Worm (Caenorhabditis elegans) whole organism, L3 larva: ENCODE results near the gene C07D10.5.
A peak's percentile ranks its signal among the peaks of the same experiment; 100 is the strongest.

Experiments
- R02D3.7 ChIP-seq: fragments of 150-350 bp; optimal IDR thresholded peaks from 2 replicates; lab custom pipeline; 2014; ENCODE audit warnings: missing biosample characterization, missing genetic modification characterization
- ZK546.5 ChIP-seq: sonication (generic microtip); optimal IDR thresholded peaks from 2 replicates; lab custom pipeline; 2017; ENCODE audit warnings: missing biosample characterization, missing genetic modification characterization
- aly-2 ChIP-seq: fragments of 150-350 bp; optimal IDR thresholded peaks from 2 replicates; lab custom pipeline; 2014; ENCODE audit warnings: missing biosample characterization, missing genetic modification characterization
- ama-1 ChIP-seq: fragments of 150-350 bp; optimal IDR thresholded peaks from 2 replicates; lab custom pipeline; 2018
- ceh-28 ChIP-seq: fragments of 150-350 bp; optimal IDR thresholded peaks from 2 replicates; lab custom pipeline; 2014; ENCODE audit warnings: missing biosample characterization, missing genetic modification reagents, missing genetic modification characterization
- ceh-9 ChIP-seq: sonication (generic microtip); optimal IDR thresholded peaks from 2 replicates; lab custom pipeline; 2018; ENCODE audit warnings: missing biosample characterization, missing genetic modification characterization
- egl-27 ChIP-seq: sonication (generic microtip); optimal IDR thresholded peaks from 4 replicates; lab custom pipeline; 2017; ENCODE audit warnings: missing biosample characterization, missing genetic modification reagents, missing genetic modification characterization
- egl-5 ChIP-seq: fragments of 150-350 bp; optimal IDR thresholded peaks from 2 replicates; lab custom pipeline; 2017; ENCODE audit warnings: missing biosample characterization, missing genetic modification reagents, missing genetic modification characterization, inconsistent platforms
- elt-1 ChIP-seq: fragments of 150-350 bp; optimal IDR thresholded peaks from 2 replicates; lab custom pipeline; 2014; ENCODE audit warnings: missing biosample characterization, missing genetic modification characterization
- elt-2 ChIP-seq: sonication (generic microtip); optimal IDR thresholded peaks from 2 replicates; lab custom pipeline; 2016; ENCODE audit warnings: missing genetic modification reagents, mild to moderate bottlenecking, missing genetic modification characterization, missing compliant biosample characterization
- elt-3 ChIP-seq, 3 experiments: fragments of 150-350 bp in 1 of 3; sonication (generic microtip) in 2 of 3; optimal IDR thresholded peaks; 2 replicates in 2 of 3; 4 replicates in 1 of 3; lab custom pipeline; 2014 to 2017; ENCODE audit warnings: missing biosample characterization in 3 of 3, missing genetic modification characterization in 3 of 3
- fkh-10 ChIP-seq: sonication (generic microtip); optimal IDR thresholded peaks from 2 replicates; lab custom pipeline; 2017; ENCODE audit warnings: missing biosample characterization, missing genetic modification reagents, missing genetic modification characterization
- fos-1 ChIP-seq: fragments of 150-350 bp; optimal IDR thresholded peaks from 2 replicates; lab custom pipeline; 2014; ENCODE audit warnings: missing biosample characterization, missing genetic modification characterization
- hmg-11 ChIP-seq: sonication (generic microtip); optimal IDR thresholded peaks from 2 replicates; lab custom pipeline; 2016; ENCODE audit warnings: missing genetic modification characterization, missing compliant biosample characterization
- lin-39 ChIP-seq: fragments of 150-350 bp; optimal IDR thresholded peaks from 2 replicates; lab custom pipeline; 2018; ENCODE audit warnings: missing biosample characterization, missing genetic modification reagents, missing genetic modification characterization
- mdl-1 ChIP-seq: fragments of 150-350 bp; optimal IDR thresholded peaks from 2 replicates; lab custom pipeline; 2014; ENCODE audit warnings: missing biosample characterization, missing genetic modification characterization
- nfya-1 ChIP-seq: sonication (generic microtip); optimal IDR thresholded peaks from 2 replicates; lab custom pipeline; 2017; ENCODE audit warnings: missing genetic modification characterization, mild to moderate bottlenecking, missing compliant biosample characterization, antibody characterized with exemption, moderate library complexity; ENCODE audit not compliant: insufficient read depth
- nhr-11 ChIP-seq: fragments of 150-350 bp; optimal IDR thresholded peaks from 2 replicates; lab custom pipeline; 2014; ENCODE audit warnings: missing biosample characterization, missing genetic modification characterization
- nhr-23 ChIP-seq: fragments of 150-350 bp; optimal IDR thresholded peaks from 2 replicates; lab custom pipeline; 2014; ENCODE audit warnings: missing biosample characterization, missing genetic modification reagents, missing genetic modification characterization
- nhr-25 ChIP-seq: sonication (generic microtip); optimal IDR thresholded peaks from 2 replicates; lab custom pipeline; 2017; ENCODE audit warnings: missing biosample characterization, missing genetic modification characterization
- nhr-28 ChIP-seq: fragments of 150-350 bp; optimal IDR thresholded peaks from 2 replicates; lab custom pipeline; 2014; ENCODE audit warnings: missing biosample characterization, missing genetic modification characterization
- nhr-43 ChIP-seq: sonication (generic microtip); optimal IDR thresholded peaks from 2 replicates; lab custom pipeline; 2016; ENCODE audit warnings: mild to moderate bottlenecking, missing genetic modification characterization, missing compliant biosample characterization; ENCODE audit not compliant: poor library complexity, severe bottlenecking
- nhr-67 ChIP-seq: fragments of 150-350 bp; optimal IDR thresholded peaks from 2 replicates; lab custom pipeline; 2014; ENCODE audit warnings: missing biosample characterization, missing genetic modification characterization
- nhr-76 ChIP-seq: fragments of 150-350 bp; sonication (generic microtip); optimal IDR thresholded peaks from 5 replicates; lab custom pipeline; 2014; ENCODE audit warnings: missing biosample characterization, missing genetic modification characterization
- nhr-77 ChIP-seq: fragments of 150-350 bp; optimal IDR thresholded peaks from 2 replicates; lab custom pipeline; 2014; ENCODE audit warnings: missing biosample characterization, missing genetic modification characterization
- pha-4 ChIP-seq: fragments of 150-350 bp; optimal IDR thresholded peaks from 2 replicates; lab custom pipeline; 2014; ENCODE audit warnings: missing biosample characterization, missing genetic modification reagents, missing genetic modification characterization
- pqm-1 ChIP-seq: fragments of 150-350 bp; optimal IDR thresholded peaks from 2 replicates; lab custom pipeline; 2017; ENCODE audit warnings: missing biosample characterization, missing genetic modification characterization, inconsistent platforms
- sea-2 ChIP-seq: fragments of 150-350 bp; sonication (generic microtip); optimal IDR thresholded peaks from 4 replicates; lab custom pipeline; 2014; ENCODE audit warnings: missing biosample characterization, missing genetic modification reagents, missing genetic modification characterization
- skn-1 ChIP-seq: fragments of 150-350 bp; optimal IDR thresholded peaks from 2 replicates; lab custom pipeline; 2014; ENCODE audit warnings: missing biosample characterization, missing genetic modification characterization
- snpc-4 ChIP-seq: fragments of 150-350 bp; optimal IDR thresholded peaks from 2 replicates; lab custom pipeline; 2014; ENCODE audit warnings: missing biosample characterization, missing genetic modification characterization
- tbx-2 ChIP-seq: sonication (generic microtip); optimal IDR thresholded peaks from 2 replicates; lab custom pipeline; 2016; ENCODE audit warnings: mild to moderate bottlenecking, missing genetic modification characterization, missing compliant biosample characterization
- unc-39 ChIP-seq: sonication (generic microtip); optimal IDR thresholded peaks from 4 replicates; lab custom pipeline; 2017; ENCODE audit warnings: missing biosample characterization, missing genetic modification characterization
- unc-62 ChIP-seq: fragments of 150-350 bp; sonication (generic microtip); optimal IDR thresholded peaks from 4 replicates; lab custom pipeline; 2014; ENCODE audit warnings: missing biosample characterization, missing genetic modification reagents, missing genetic modification characterization
- zag-1 ChIP-seq: fragments of 150-350 bp; optimal IDR thresholded peaks from 2 replicates; lab custom pipeline; 2014; ENCODE audit warnings: missing biosample characterization, missing genetic modification characterization

C07D10.5 gene

DNA sequence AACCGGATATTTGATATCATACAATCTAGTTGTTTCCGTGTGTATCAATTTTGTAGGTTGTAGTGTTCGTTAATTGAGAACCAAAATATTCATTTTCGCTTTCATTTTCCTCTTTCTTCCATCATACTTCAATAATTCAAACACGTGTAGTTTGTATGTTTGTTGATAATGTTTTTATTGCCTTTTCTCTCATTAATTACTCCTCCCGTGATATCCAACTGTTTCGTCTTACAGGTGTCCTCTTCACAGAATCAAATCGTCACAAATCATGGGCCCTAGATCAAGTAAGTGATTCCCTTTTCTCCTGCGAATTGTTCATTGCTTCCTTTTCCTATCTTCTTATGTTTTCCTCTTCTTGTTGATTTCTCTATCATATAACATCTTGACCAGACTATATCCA, 42.4 kb upstream of the C07D10.5 start, which contains the start of gene nhr-21:
TSS of gene nhr-21 (plus strand) at position 235 of the 400 bp plus-strand sequence.
- no peak for TF ChIP-seq sea-2 (GFP tag; lab: Kevin White, UChicago)
- no peak for TF ChIP-seq elt-1 (tag; lab: Kevin White, UChicago)
- TF ChIP-seq nhr-25 (tag; lab: Kevin White, UChicago): peak; percentile 24
- TF ChIP-seq ceh-28: peak; percentile 10
- peak in 1 of 3 experiments; percentile 56 for TF ChIP-seq elt-3 (tag; optimal IDR thresholded peaks at IDR 0.05; lab: Kevin White, UChicago)
- TF ChIP-seq ama-1 (lab: Kevin White, UChicago): peak; percentile 52
- peak; percentile 50 for TF ChIP-seq nhr-23
- no peak for TF ChIP-seq nhr-67 (tag; lab: Kevin White, UChicago)
- TF ChIP-seq nfya-1 (tag; lab: Kevin White, UChicago): peak; percentile 35

DNA sequence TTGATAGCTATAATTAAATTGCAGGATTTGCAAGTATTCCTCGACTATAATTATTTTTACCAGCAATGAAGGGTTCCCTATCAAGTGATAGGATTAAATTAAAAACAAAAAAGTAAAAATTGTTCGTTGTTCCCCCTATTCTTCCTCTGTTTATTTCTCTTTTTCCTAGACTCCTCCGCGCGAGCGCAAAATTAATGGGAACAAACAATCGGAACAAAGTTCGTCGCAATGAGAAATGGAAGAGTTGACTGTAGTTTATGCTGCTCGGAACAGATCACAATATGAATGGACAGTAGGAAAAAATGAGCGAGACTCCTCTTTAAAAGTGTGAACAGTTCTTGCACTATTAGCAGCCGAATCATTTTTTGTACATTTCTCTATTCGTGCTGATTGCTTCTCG, 40.7 kb upstream of the C07D10.5 start:
- TF ChIP-seq nfya-1 (tag; lab: Kevin White, UChicago) (no peak), ama-1 (lab: Kevin White, UChicago) (peak; percentile 65), nhr-77 (no peak), fkh-10 (GFP tag; lab: Kevin White, UChicago) (no peak), pha-4 (tag; lab: Kevin White, UChicago) (peak; percentile 73), tbx-2 (no peak)

DNA sequence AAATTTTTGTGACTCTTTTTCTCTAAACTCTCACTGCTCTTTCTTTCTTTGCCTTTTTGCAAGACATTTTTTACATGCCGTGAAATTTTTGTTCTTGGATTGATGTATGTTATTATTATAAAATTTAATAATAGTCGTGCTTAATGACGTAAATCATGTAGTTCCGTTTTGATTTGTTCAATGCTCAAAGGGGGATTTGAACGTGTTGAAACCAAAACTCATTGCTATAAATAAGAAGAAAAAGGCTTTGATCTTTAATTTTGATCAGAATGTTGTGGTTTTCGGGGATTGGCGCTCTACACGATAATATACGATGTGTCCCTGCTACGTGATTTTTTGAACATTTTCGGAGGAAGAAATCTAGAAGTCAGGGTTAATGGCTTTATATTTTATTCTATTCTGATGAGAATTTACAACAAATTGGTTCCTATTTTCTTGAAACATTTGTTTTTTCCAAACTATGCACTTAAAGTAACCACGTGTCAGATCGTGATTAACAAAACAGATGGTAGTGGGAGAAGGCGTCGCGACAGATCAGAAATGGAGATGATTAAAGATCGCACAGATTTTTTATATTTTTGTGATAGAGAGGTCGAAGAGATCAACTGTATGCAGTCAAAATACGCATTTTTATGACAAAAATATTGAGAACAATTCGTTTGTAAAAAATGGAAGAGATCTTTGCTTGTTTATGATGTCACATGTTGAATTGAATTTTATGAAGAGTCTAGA, 39.6 kb upstream of the C07D10.5 start:
- TF ChIP-seq unc-62: no peak
- TF ChIP-seq pqm-1: no peak

DNA sequence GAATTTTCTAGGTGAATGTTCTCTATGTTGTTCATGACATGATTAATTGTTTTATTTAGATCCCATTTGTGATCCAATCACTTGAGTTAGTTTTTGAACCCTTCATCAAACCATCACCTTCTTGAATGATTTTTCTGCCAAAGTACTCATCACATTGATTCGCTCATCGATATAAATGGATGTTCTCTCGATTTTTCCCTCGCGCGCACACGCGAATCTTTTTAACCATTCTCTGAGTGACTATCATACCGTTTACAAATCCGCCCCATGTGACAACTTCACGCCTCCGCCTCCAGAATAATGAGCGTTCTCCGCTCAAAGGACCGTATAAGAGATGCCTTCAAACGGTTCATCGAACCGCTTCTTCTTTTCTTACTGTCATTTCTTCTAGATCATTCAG, 38.5 kb upstream of the C07D10.5 start:
- TF ChIP-seq nhr-23 (peak; percentile 63), egl-5 (tag; lab: Kevin White, UChicago) (no peak), nhr-76 (no peak), aly-2 (no peak), nhr-11 (tag; lab: Kevin White, UChicago) (no peak), hmg-11 (tag; lab: Kevin White, UChicago) (no peak), nhr-43 (tag; lab: Kevin White, UChicago) (peak; percentile 89), snpc-4 (tag; lab: Kevin White, UChicago) (no peak), fos-1 (tag; lab: Kevin White, UChicago) (no peak), nhr-25 (tag; lab: Kevin White, UChicago) (no peak), elt-2 (no peak), mdl-1 (tag; lab: Kevin White, UChicago) (peak; percentile 50), R02D3.7 (peak; percentile 0), ama-1 (lab: Kevin White, UChicago) (peak; percentile 48), zag-1 (no peak), skn-1 (tag; lab: Kevin White, UChicago) (no peak), unc-39 (tag; lab: Kevin White, UChicago) (no peak)

DNA sequence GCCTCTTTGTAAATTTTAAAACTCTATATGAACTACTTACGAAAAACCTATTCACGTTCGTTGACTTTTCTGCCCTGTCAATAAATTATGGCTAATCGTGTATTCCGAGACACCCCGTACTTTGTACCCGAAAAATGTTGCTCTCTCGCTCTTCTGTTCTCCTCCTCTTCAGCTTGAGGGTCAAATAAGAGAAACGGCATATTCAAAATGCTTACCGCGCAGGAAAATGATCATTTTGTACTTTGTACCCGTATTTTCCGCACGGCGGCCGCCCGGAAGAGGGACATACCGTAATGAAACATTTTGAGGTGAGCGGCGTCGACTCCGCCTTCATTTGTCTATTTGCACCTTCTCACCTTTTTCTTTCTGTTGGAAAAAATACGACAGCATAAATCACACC, 37.7 kb upstream of the C07D10.5 start:
- TF ChIP-seq nhr-11 (tag; lab: Kevin White, UChicago): no peak
- TF ChIP-seq elt-1 (tag; lab: Kevin White, UChicago): no peak
- no peak for TF ChIP-seq elt-3 (tag; optimal IDR thresholded peaks at IDR 0.05; lab: Kevin White, UChicago)
- TF ChIP-seq egl-27: no peak
- TF ChIP-seq ceh-28: no peak
- no peak for TF ChIP-seq ZK546.5 (tag; lab: Kevin White, UChicago)
- peak; percentile 34 for TF ChIP-seq lin-39 (tag; lab: Kevin White, UChicago)
- no peak for TF ChIP-seq unc-39 (tag; lab: Kevin White, UChicago)
- TF ChIP-seq pha-4 (tag; lab: Kevin White, UChicago): no peak
- TF ChIP-seq zag-1: no peak
- peak; percentile 86 for TF ChIP-seq ama-1 (lab: Kevin White, UChicago)
- no peak for TF ChIP-seq fos-1 (tag; lab: Kevin White, UChicago)
- no peak for TF ChIP-seq fkh-10 (GFP tag; lab: Kevin White, UChicago)
- TF ChIP-seq nhr-28: no peak
- no peak for TF ChIP-seq ceh-9
- no peak for TF ChIP-seq hmg-11 (tag; lab: Kevin White, UChicago)
- no peak for TF ChIP-seq mdl-1 (tag; lab: Kevin White, UChicago)
- no peak for TF ChIP-seq nhr-77
- TF ChIP-seq, all 47 proteins: peak for 2
